In genomic region chrX:493445-494190, dm6 we compare ENCODE assay signal across 1 fruit fly cellular context.
TF ChIP-seq lines count a peak whose summit lies in the region.

TSS of gene CG17896 (minus strand) at chrX:493495.

TF ChIP-seq in whole organism, embryonic, 481 proteins besides CTCF, POLR2A, EP300 and RAD21 (continued from another document and continues in another):
- TF ChIP-seq gem (tag; optimal IDR thresholded peaks at IDR 0.05; lab: Kevin White, UChicago) (peak; percentile 98), CG6272 (GFP tag; IDR thresholded peaks at IDR 0.05; lab: Robert Waterston, UW) (peak; percentile 96), sens-2 (GFP tag; IDR thresholded peaks at IDR 0.05; lab: Robert Waterston, UW) (peak; percentile 89), lola (GFP tag; optimal IDR thresholded peaks at IDR 0.05; lab: Kevin White, UChicago) (peak in 2 of 3 experiments; percentile 50 to 76), CG18764 (GFP tag; optimal IDR thresholded peaks at IDR 0.05; lab: Kevin White, UChicago) (peak; percentile 95), mld (GFP tag; IDR thresholded peaks at IDR 0.05; lab: Robert Waterston, UW; ENCODE audit: partially characterized antibody) (no peak), abd-A (tag; optimal IDR thresholded peaks at IDR 0.05; lab: Kevin White, UChicago) (peak; percentile 73), cato (GFP tag; optimal IDR thresholded peaks at IDR 0.05; lab: Kevin White, UChicago; ENCODE audit: borderline replicate concordance) (peak; percentile 89), E2f1 (GFP tag; IDR thresholded peaks at IDR 0.05; lab: Robert Waterston, UW) (peak; percentile 98), CG5180 (GFP tag; optimal IDR thresholded peaks at IDR 0.05; lab: Kevin White, UChicago) (peak; percentile 86), CkIIα-i1 (GFP tag; IDR thresholded peaks at IDR 0.05; lab: Robert Waterston, UW) (peak; percentile 93), Optix (GFP tag; IDR thresholded peaks at IDR 0.05; lab: Robert Waterston, UW) (peak; percentile 97), otp (GFP tag; IDR thresholded peaks at IDR 0.05; lab: Robert Waterston, UW) (peak; percentile 96), tin (GFP tag; optimal IDR thresholded peaks at IDR 0.05; lab: Kevin White, UChicago) (peak; percentile 96), ato (GFP tag; IDR thresholded peaks at IDR 0.05; lab: Robert Waterston, UW; ENCODE audit: partially characterized antibody) (no peak), wek (GFP tag; optimal IDR thresholded peaks at IDR 0.05; lab: Kevin White, UChicago) (peak; percentile 84), knrl (GFP tag; IDR thresholded peaks at IDR 0.05; lab: Robert Waterston, UW; ENCODE audit: partially characterized antibody) (no peak), CG1792 (GFP tag; optimal IDR thresholded peaks at IDR 0.05; lab: Kevin White, UChicago) (peak; percentile 98), CG4730 (GFP tag; IDR thresholded peaks at IDR 0.05; lab: Robert Waterston, UW) (peak; percentile 97), insv (GFP tag; optimal IDR thresholded peaks at IDR 0.05; lab: Kevin White, UChicago) (peak; percentile 35 to 67), caup (GFP tag; optimal IDR thresholded peaks at IDR 0.05; lab: Kevin White, UChicago; ENCODE audit: severe bottlenecking) (peak; percentile 99), oc (tag; optimal IDR thresholded peaks at IDR 0.05; lab: Kevin White, UChicago) (peak; percentile 95), Dref (GFP tag; IDR thresholded peaks at IDR 0.05; lab: Robert Waterston, UW) (peak; percentile 53), eve (GFP tag; optimal IDR thresholded peaks at IDR 0.05; lab: Kevin White, UChicago) (no peak), lbe (GFP tag; optimal IDR thresholded peaks at IDR 0.05; lab: Kevin White, UChicago) (peak; percentile 97), psq (GFP tag; optimal IDR thresholded peaks at IDR 0.05; lab: Kevin White, UChicago) (peak; percentile 84), p53 (GFP tag; optimal IDR thresholded peaks at IDR 0.05; lab: Kevin White, UChicago) (peak; percentile 94), nom (GFP tag; optimal IDR thresholded peaks at IDR 0.05; lab: Kevin White, UChicago) (peak; percentile 89), Dp (GFP tag; optimal IDR thresholded peaks at IDR 0.05; lab: Kevin White, UChicago) (peak; percentile 15), grau (tag; optimal IDR thresholded peaks at IDR 0.05; lab: Kevin White, UChicago) (peak; percentile 97), CG18599 (GFP tag; optimal IDR thresholded peaks at IDR 0.05; lab: Kevin White, UChicago) (peak; percentile 99), Tbp (GFP tag; optimal IDR thresholded peaks at IDR 0.05; lab: Kevin White, UChicago) (no peak), trh (GFP tag; optimal IDR thresholded peaks at IDR 0.05; lab: Kevin White, UChicago) (peak; percentile 96), ind (GFP tag; optimal IDR thresholded peaks at IDR 0.05; lab: Kevin White, UChicago) (peak; percentile 99), pho (GFP tag; optimal IDR thresholded peaks at IDR 0.05; lab: Kevin White, UChicago) (peak; percentile 99), Trl (optimal IDR thresholded peaks at IDR 0.05; lab: Kevin White, UChicago) (peak in 1 of 2 experiments; percentile 46), Trl (GFP tag; optimal IDR thresholded peaks at IDR 0.05; lab: Kevin White, UChicago) (peak; percentile 99), CG3838 (GFP tag; optimal IDR thresholded peaks at IDR 0.05; lab: Kevin White, UChicago) (peak; percentile 95), tio (GFP tag; optimal IDR thresholded peaks at IDR 0.05; lab: Kevin White, UChicago) (no peak), zfh2 (GFP tag; optimal IDR thresholded peaks at IDR 0.05; lab: Kevin White, UChicago) (peak; percentile 99), Dek (tag; optimal IDR thresholded peaks at IDR 0.05; lab: Kevin White, UChicago) (peak; percentile 99), ash1 (GFP tag; optimal IDR thresholded peaks at IDR 0.05; lab: Kevin White, UChicago) (peak; percentile 93), gt (GFP tag; IDR thresholded peaks at IDR 0.05; lab: Robert Waterston, UW) (peak; percentile 79; the same call in 1 of the 2 replicates), CG6175 (GFP tag; IDR thresholded peaks at IDR 0.05; lab: Robert Waterston, UW) (peak; percentile 98), NfI (GFP tag; optimal IDR thresholded peaks at IDR 0.05; lab: Kevin White, UChicago) (peak; percentile 97), lov (optimal IDR thresholded peaks at IDR 0.05; lab: Kevin White, UChicago) (no peak), lov (GFP tag; IDR thresholded peaks at IDR 0.05; lab: Robert Waterston, UW) (peak; percentile 92), Med (GFP tag; lab: Kevin White, UChicago) (peak; percentile 100), CG10366 (GFP tag; IDR thresholded peaks at IDR 0.05; lab: Robert Waterston, UW) (peak; percentile 98), Opbp (GFP tag; IDR thresholded peaks at IDR 0.05; lab: Robert Waterston, UW; ENCODE audit: partially characterized antibody) (no peak), CG6854 (GFP tag; optimal IDR thresholded peaks at IDR 0.05; lab: Kevin White, UChicago) (peak; percentile 97), HmgD (GFP tag; optimal IDR thresholded peaks at IDR 0.05; lab: Kevin White, UChicago) (peak; percentile 98), CG2202 (tag; optimal IDR thresholded peaks at IDR 0.05; lab: Kevin White, UChicago) (peak; percentile 79), chn (GFP tag; optimal IDR thresholded peaks at IDR 0.05; lab: Kevin White, UChicago) (peak; percentile 97), ap (GFP tag; IDR thresholded peaks at IDR 0.05; lab: Robert Waterston, UW) (peak; percentile 89), CG13775 (GFP tag; optimal IDR thresholded peaks at IDR 0.05; lab: Kevin White, UChicago) (peak; percentile 96), Ravus (GFP tag; IDR thresholded peaks at IDR 0.05; lab: Robert Waterston, UW) (peak; percentile 96), CG9797 (GFP tag; optimal IDR thresholded peaks at IDR 0.05; lab: Kevin White, UChicago) (peak; percentile 44), twi (tag; optimal IDR thresholded peaks at IDR 0.05; lab: Kevin White, UChicago) (peak; percentile 89), usp (GFP tag; optimal IDR thresholded peaks at IDR 0.05; lab: Kevin White, UChicago) (no peak), CG4360 (GFP tag; IDR thresholded peaks at IDR 0.05; lab: Robert Waterston, UW) (peak; percentile 74), CG8765 (GFP tag; IDR thresholded peaks at IDR 0.05; lab: Robert Waterston, UW) (peak; percentile 95), prd (optimal IDR thresholded peaks at IDR 0.05; lab: Kevin White, UChicago) (no peak), prd (GFP tag; IDR thresholded peaks at IDR 0.05; lab: Robert Waterston, UW) (peak; percentile 99), CG10431 (GFP tag; optimal IDR thresholded peaks at IDR 0.05; lab: Kevin White, UChicago) (peak; percentile 53), disco-r (GFP tag; optimal IDR thresholded peaks at IDR 0.05; lab: Kevin White, UChicago) (peak; percentile 97), NC2β (GFP tag; optimal IDR thresholded peaks at IDR 0.05; lab: Kevin White, UChicago) (peak; percentile 96), Hr3 (GFP tag; optimal IDR thresholded peaks at IDR 0.05; lab: Kevin White, UChicago) (peak; percentile 97), HLH4C (GFP tag; IDR thresholded peaks at IDR 0.05; lab: Robert Waterston, UW; ENCODE audit: partially characterized antibody) (no peak), dpn (GFP tag; optimal IDR thresholded peaks at IDR 0.05; lab: Kevin White, UChicago) (peak; percentile 99), HLH54F (GFP tag; optimal IDR thresholded peaks at IDR 0.05; lab: Kevin White, UChicago) (peak; percentile 99), MBD-R2 (GFP tag; IDR thresholded peaks at IDR 0.05; lab: Robert Waterston, UW) (peak; percentile 98), h (optimal IDR thresholded peaks at IDR 0.05; lab: Kevin White, UChicago) (no peak), CG13424 (tag; optimal IDR thresholded peaks at IDR 0.05; lab: Kevin White, UChicago) (peak; percentile 96), CG10979 (tag; optimal IDR thresholded peaks at IDR 0.05; lab: Kevin White, UChicago) (peak; percentile 90), inv (GFP tag; IDR thresholded peaks at IDR 0.05; lab: Robert Waterston, UW; ENCODE audit: partially characterized antibody) (no peak), pfk (GFP tag; optimal IDR thresholded peaks at IDR 0.05; lab: Kevin White, UChicago) (peak; percentile 2), Fer1 (GFP tag; optimal IDR thresholded peaks at IDR 0.05; lab: Kevin White, UChicago) (peak; percentile 97), CG17328 (GFP tag; IDR thresholded peaks at IDR 0.05; lab: Robert Waterston, UW) (peak; percentile 96), Blimp-1 (GFP tag; optimal IDR thresholded peaks at IDR 0.05; lab: Kevin White, UChicago) (peak; percentile 92), yki (optimal IDR thresholded peaks at IDR 0.05; lab: Kevin White, UChicago) (no peak), Dip2 (GFP tag; IDR thresholded peaks at IDR 0.05; lab: Robert Waterston, UW) (peak; percentile 66; the same call in 1 of the 2 replicates), CG15269 (tag; optimal IDR thresholded peaks at IDR 0.05; lab: Kevin White, UChicago) (peak; percentile 98), da (GFP tag; optimal IDR thresholded peaks at IDR 0.05; lab: Kevin White, UChicago) (peak; percentile 97), Hmx (GFP tag; optimal IDR thresholded peaks at IDR 0.05; lab: Kevin White, UChicago) (peak; percentile 94), dan (GFP tag; IDR thresholded peaks at IDR 0.05; lab: Robert Waterston, UW) (peak; percentile 73; the same call in 1 of the 2 replicates), CG6683 (GFP tag; optimal IDR thresholded peaks at IDR 0.05; lab: Kevin White, UChicago) (peak; percentile 93), CG6765 (GFP tag; optimal IDR thresholded peaks at IDR 0.05; lab: Kevin White, UChicago) (peak; percentile 95), ro (GFP tag; IDR thresholded peaks at IDR 0.05; lab: Robert Waterston, UW) (peak; percentile 92), fu2 (GFP tag; optimal IDR thresholded peaks at IDR 0.05; lab: Kevin White, UChicago) (peak; percentile 99), CG15011 (GFP tag; optimal IDR thresholded peaks at IDR 0.05; lab: Kevin White, UChicago) (peak; percentile 97), CG6689 (GFP tag; IDR thresholded peaks at IDR 0.05; lab: Robert Waterston, UW) (peak; percentile 97), HmgZ (tag; optimal IDR thresholded peaks at IDR 0.05; lab: Kevin White, UChicago) (peak; percentile 99), dmrt11E (tag; optimal IDR thresholded peaks at IDR 0.05; lab: Kevin White, UChicago) (peak; percentile 72), Hand (GFP tag; optimal IDR thresholded peaks at IDR 0.05; lab: Kevin White, UChicago) (peak; percentile 95), CG4854 (GFP tag; optimal IDR thresholded peaks at IDR 0.05; lab: Kevin White, UChicago) (peak; percentile 97), Eip74EF (GFP tag; optimal IDR thresholded peaks at IDR 0.05; lab: Kevin White, UChicago) (peak in 1 of 2 experiments; percentile 87), Taf1 (GFP tag; IDR thresholded peaks at IDR 0.05; lab: Robert Waterston, UW) (peak; percentile 99), jumu (GFP tag; optimal IDR thresholded peaks at IDR 0.05; lab: Kevin White, UChicago) (peak; percentile 98), fru (optimal IDR thresholded peaks at IDR 0.05; lab: Kevin White, UChicago) (no peak), CG3163 (GFP tag; optimal IDR thresholded peaks at IDR 0.05; lab: Kevin White, UChicago) (peak; percentile 92), CG1233 (GFP tag; optimal IDR thresholded peaks at IDR 0.05; lab: Kevin White, UChicago) (peak; percentile 95), CG12659 (GFP tag; optimal IDR thresholded peaks at IDR 0.05; lab: Kevin White, UChicago) (peak; percentile 98), sob (GFP tag; IDR thresholded peaks at IDR 0.05; lab: Robert Waterston, UW) (peak; percentile 99), H2.0 (GFP tag; IDR thresholded peaks at IDR 0.05; lab: Robert Waterston, UW) (peak; percentile 97), CG1024 (GFP tag; IDR thresholded peaks at IDR 0.05; lab: Robert Waterston, UW) (peak; percentile 93), shn (GFP tag; optimal IDR thresholded peaks at IDR 0.05; lab: Kevin White, UChicago) (peak; percentile 98), HLHmδ (GFP tag; optimal IDR thresholded peaks at IDR 0.05; lab: Kevin White, UChicago) (no peak), CG8924 (tag; optimal IDR thresholded peaks at IDR 0.05; lab: Kevin White, UChicago) (peak; percentile 98), Antp (GFP tag; optimal IDR thresholded peaks at IDR 0.05; lab: Kevin White, UChicago) (peak; percentile 99), wdn (GFP tag; IDR thresholded peaks at IDR 0.05; lab: Robert Waterston, UW) (peak; percentile 99), Poxn (GFP tag; IDR thresholded peaks at IDR 0.05; lab: Robert Waterston, UW) (peak; percentile 98), bab2 (GFP tag; optimal IDR thresholded peaks at IDR 0.05; lab: Kevin White, UChicago) (peak; percentile 99), CG17568 (GFP tag; optimal IDR thresholded peaks at IDR 0.05; lab: Kevin White, UChicago) (no peak), tll (GFP tag; optimal IDR thresholded peaks at IDR 0.05; lab: Kevin White, UChicago) (no peak), Lhr (GFP tag; optimal IDR thresholded peaks at IDR 0.05; lab: Kevin White, UChicago) (peak; percentile 80), ara (GFP tag; IDR thresholded peaks at IDR 0.05; lab: Robert Waterston, UW) (peak; percentile 96), sc (optimal IDR thresholded peaks at IDR 0.05; lab: Kevin White, UChicago) (no peak), sc (GFP tag; optimal IDR thresholded peaks at IDR 0.05; lab: Kevin White, UChicago) (peak; percentile 79), bsh (GFP tag; optimal IDR thresholded peaks at IDR 0.05; lab: Kevin White, UChicago) (peak; percentile 95), Awh (GFP tag; IDR thresholded peaks at IDR 0.05; lab: Robert Waterston, UW) (peak; percentile 96), Xbp1 (GFP tag; optimal IDR thresholded peaks at IDR 0.05; lab: Kevin White, UChicago) (peak; percentile 98), CG30431 (GFP tag; optimal IDR thresholded peaks at IDR 0.05; lab: Kevin White, UChicago) (peak; percentile 95), CG2678 (tag; optimal IDR thresholded peaks at IDR 0.05; lab: Kevin White, UChicago) (peak; percentile 98), trem (tag; optimal IDR thresholded peaks at IDR 0.05; lab: Kevin White, UChicago) (peak; percentile 72), CG14710 (tag; optimal IDR thresholded peaks at IDR 0.05; lab: Kevin White, UChicago) (peak; percentile 76), hb (GFP tag; IDR thresholded peaks at IDR 0.05; lab: Robert Waterston, UW; ENCODE audit: partially characterized antibody) (no peak), PHDP (tag; optimal IDR thresholded peaks at IDR 0.05; lab: Kevin White, UChicago) (peak; percentile 98), Bgb (GFP tag; IDR thresholded peaks at IDR 0.05; lab: Robert Waterston, UW; ENCODE audit: partially characterized antibody) (no peak; the same call in 1 of the 2 replicates), Nf-YC (tag; optimal IDR thresholded peaks at IDR 0.05; lab: Kevin White, UChicago) (peak; percentile 76), Ssrp (tag; optimal IDR thresholded peaks at IDR 0.05; lab: Kevin White, UChicago) (peak; percentile 92), en (GFP tag; optimal IDR thresholded peaks at IDR 0.05; lab: Kevin White, UChicago) (peak; percentile 96)
